Worm (Caenorhabditis elegans): Measurements from ENCODE around the gene Y22D7AL.4.

- TF ChIP-seq him-1 (tag; optimal IDR thresholded peaks at IDR 0.05) (no peak), W03F9.2 (tag; optimal IDR thresholded peaks at IDR 0.05) (no peak), dao-5 (tag; optimal IDR thresholded peaks at IDR 0.05) (no peak)
These were observed 30.9 kb downstream of the Y22D7AL.4 start, which contains the start of gene cht-4 for ce11 chrIII:1657380-1657779.
